Fruit fly (Drosophila melanogaster) S2 (cell line): ENCODE results near the gene CG8202.

ENCODE experiments used
- CG8478 ChIP-seq: fragments of >200 bp; optimal IDR thresholded peaks from 2 replicates; lab custom pipeline; 2018
- CTCF ChIP-seq, 2 experiments: fragments of >200 bp; optimal IDR thresholded peaks; 2 replicates each; lab custom pipeline; 2018

The CG8202 gene

DNA sequence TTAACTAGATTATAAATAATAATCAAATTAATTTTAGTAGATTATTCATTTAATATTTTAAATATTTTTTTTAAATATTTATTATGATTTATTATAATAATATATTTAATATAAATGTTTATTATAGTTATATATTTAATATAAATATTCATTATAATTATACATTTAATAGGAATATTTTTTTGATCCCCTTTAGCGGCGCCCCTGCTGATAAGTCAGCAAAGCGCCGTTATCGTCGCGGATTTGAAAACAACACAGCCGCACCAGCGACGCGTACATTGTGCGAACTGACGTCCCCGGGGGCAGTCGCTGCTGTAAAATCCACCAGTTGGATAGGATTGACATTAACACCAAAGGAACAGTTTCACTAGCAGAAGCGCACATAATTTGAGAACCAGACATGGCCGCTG is 19.2 kb upstream of the CG8202 start, which contains the start of gene CG8112:
TSS of gene CG8112 (plus strand) at position 212 of the 410 bp plus-strand sequence.
- TF ChIP-seq CG8478, result no peak
- TF ChIP-seq CTCF (optimal IDR thresholded peaks at IDR 0.05; lab: Kevin White, UChicago), result no peak

DNA sequence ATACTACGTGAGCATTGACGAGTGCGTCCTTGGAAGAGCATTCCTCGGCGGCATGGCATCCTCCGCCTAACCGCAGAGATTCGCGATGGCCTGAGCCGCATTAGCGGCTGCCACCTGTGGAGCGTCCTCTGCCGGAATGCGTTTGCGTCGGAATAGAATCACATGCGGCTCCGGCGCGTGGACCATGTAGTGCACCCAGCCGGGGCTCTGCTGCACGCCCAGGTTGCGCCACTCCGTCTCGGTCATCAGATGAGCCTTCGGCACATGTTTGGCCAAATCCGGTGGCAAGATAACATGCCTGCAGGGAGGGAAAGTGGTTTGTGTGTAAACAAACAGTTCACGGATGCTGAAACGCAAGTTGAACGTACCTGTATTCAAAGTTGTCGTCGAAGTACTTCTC is 16.5 kb upstream of the CG8202 start:
- TF ChIP-seq CG8478, result no peak
- peak in 1 of 2 experiments; percentile 22 for TF ChIP-seq CTCF (optimal IDR thresholded peaks at IDR 0.05; lab: Kevin White, UChicago)

DNA sequence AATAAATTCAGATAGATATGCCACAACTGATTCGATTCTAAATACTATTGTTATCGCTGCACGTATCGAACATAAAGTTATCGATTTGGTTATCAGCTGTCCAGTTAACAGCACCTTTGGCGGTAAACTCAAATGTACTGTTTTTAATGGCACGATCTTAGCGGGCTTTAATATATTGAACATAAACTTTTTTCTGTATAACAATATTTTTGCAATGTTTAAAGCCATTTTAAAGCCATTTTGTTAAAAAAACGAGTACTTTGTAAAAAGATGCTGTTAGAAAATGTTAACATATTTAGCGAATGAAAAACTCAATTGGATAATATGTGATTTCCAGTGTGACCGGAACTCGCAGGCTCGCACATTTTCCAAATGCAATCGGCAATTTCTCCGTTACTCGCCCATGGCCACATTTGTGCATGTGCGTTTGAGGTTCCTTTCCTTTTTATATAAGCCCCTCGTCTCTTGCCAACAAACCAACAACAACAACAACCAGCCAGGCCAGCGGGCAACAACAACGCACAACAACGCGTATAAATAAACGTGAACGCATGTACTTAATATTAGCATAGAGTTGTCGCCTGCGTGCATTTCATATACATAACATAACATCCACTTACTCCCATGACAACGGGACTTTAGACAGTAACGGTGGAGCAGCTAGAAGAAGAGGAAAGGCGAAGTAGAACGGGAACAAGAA is 15.9 kb upstream of the CG8202 start, which contains the start of gene TMEM216:
TSS of gene TMEM216 (plus strand) at position 393 of the 700 bp plus-strand sequence.
- TF ChIP-seq CTCF (optimal IDR thresholded peaks at IDR 0.05; lab: Kevin White, UChicago) (peak in 1 of 2 experiments; percentile 19), CG8478 (no peak)

DNA sequence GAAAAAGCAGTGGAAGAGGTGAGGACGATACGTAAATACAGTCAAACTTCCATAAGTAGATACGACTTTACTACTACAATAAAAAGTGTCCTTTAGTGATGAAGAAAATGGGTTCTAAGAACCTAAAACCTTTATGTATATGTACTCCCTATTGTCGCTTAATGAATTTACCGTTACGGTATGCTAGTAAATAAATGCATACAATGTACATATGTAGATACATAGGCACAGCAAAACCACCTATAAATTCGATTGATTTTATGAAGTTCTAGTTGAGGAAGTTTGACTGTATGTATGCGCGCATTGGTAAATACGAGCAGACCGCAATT is 15.4 kb upstream of the CG8202 start:
- TF ChIP-seq CTCF (optimal IDR thresholded peaks at IDR 0.05; lab: Kevin White, UChicago) (no peak), CG8478 (no peak)

DNA sequence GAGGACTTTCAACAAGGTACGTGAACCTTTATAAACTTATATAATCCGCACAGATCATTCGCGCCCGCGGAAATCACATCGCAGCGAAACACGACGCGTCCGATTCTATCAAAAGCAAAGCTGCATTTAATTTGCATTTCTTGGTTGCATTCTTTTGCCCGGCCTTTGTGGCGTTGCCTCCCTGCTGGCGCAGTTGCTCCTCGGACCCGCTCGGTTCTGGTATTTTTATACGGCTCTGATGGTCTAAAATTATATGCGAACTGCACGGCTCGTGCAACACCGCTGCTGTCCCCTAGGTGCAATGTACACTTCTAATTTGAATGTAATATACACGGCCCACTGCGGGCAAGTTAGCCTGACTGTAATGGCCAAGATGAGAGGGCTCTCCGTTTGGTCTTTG is 13.5 kb upstream of the CG8202 start, which contains the start of gene Cks85A:
TSS of gene Cks85A (minus strand) at position 101 of the 400 bp plus-strand sequence.
- no peak for TF ChIP-seq CG8478
- no peak for TF ChIP-seq CTCF (optimal IDR thresholded peaks at IDR 0.05; lab: Kevin White, UChicago)

DNA sequence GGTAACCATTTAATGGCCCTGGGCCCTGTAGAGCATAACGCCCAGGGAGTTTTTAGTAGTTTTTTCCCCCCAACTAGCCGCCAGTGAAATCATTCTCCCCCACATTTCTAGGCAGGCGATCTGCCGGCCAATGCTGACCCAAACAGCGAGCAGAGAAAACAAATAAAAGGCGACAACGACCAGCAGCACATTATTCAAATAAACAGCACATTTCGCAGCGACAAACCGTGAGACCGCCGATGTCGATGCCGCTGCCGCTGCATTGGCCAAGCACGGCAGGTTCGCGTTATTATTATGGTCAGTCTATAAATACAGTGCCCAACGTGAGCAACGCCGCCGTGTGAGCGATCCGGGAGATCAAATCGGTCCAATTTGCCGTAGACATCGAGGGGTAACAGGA is 13.0 kb upstream of the CG8202 start, which contains the start of gene CG11760:
TSS of gene CG11760 (plus strand) at position 301 of the 400 bp plus-strand sequence.
- TF ChIP-seq CG8478 (no peak), CTCF (optimal IDR thresholded peaks at IDR 0.05; lab: Kevin White, UChicago) (no peak)

DNA sequence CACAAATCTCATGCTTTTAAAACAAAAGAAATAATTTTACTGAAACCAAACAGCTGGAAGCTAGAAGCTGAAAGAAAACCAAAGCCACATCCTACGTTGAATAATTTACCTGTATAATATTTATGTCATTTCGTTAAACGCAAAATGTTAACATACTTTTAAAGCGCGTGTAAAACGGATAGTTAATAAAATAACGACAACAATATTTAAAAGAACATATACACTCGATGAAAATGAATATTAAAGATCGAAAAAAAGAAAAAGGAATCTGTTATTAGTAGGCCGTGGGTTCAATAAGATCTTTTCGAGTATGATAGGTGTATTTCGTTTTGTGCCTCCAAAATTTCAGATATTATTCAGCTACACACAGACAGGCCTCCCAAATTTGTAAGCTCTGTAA is 10.8 kb upstream of the CG8202 start, which contains the start of gene CG8136:
TSS of gene CG8136 (plus strand) at position 301 of the 400 bp plus-strand sequence.
- TF ChIP-seq CTCF (optimal IDR thresholded peaks at IDR 0.05; lab: Kevin White, UChicago) (no peak), CG8478 (no peak)

DNA sequence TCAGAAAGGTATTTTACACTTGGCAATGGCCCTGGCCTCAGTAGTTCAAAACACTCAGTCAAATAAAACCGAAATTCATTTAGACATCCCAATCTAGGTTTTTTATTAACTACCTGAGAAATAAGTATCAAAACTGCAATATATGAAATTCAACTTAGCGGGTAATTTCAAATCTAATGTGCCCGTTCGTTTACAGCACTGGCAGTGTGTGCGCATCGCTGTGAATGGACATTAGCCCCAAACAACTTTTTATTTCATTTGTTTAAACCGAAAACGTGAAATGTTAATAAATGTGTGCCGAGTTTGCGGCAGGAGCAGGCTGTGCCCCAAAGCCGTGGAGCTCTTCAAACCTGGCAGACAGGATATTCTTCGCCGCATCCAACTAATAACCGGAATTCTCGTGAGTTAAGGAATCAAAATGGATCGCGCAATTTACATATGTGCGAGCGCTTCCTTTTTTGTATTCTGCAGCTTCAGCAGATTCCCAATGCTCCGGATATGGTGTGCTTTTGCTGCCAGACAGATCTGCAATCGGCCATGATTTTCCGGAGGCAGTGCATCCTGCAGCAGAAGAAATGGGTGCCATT is 8.8 kb upstream of the CG8202 start, which contains the start of gene nom:
TSS of gene nom (plus strand) at position 213 of the 587 bp plus-strand sequence.
- TF ChIP-seq CG8478 (no peak), CTCF (optimal IDR thresholded peaks at IDR 0.05; lab: Kevin White, UChicago) (no peak)

DNA sequence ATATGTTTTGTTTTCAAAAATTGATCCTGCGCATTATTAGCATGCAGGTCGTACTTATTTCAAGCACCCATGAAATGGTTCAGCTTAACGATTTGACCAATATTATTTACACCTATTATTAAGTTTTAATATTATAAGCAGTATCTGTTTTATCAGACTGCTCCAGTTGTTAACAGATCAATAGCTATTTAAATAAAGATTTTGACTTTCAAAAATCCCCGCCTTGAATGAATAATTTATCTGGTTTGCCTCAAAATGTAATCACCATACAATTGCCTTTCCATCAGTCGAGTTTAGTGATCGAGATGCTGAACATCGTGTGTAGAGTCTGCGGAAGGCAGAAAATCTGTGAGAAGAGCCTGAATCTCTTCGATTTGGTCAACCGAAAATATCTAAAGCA is 6.7 kb upstream of the CG8202 start, which contains the start of gene ouib:
TSS of gene ouib (plus strand) at position 301 of the 400 bp plus-strand sequence.
- no peak for TF ChIP-seq CTCF (optimal IDR thresholded peaks at IDR 0.05; lab: Kevin White, UChicago)
- TF ChIP-seq CG8478, result no peak

DNA sequence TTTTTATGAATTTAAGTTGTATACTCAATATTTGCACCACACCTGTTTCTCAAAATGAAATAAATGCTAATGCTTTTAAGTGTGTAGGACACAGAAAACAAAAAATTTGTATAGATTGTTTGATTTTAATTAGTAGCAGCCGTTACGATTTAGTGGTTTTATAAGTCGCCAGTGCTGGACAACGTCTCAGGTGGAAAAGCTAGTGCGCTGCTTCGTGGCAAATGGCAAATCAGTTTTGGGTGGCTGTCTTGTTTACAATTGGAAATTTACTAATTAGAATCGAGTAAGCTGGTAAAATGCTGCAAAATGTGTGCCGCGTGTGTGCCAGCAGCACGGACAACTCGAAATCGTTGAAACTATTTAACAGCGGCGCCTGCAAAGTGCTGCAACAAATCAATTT is 5.3 kb upstream of the CG8202 start, which contains the start of gene CG8159:
TSS of gene CG8159 (plus strand) at position 223 of the 400 bp plus-strand sequence.
- TF ChIP-seq CTCF (optimal IDR thresholded peaks at IDR 0.05; lab: Kevin White, UChicago) (no peak), CG8478 (no peak)

DNA sequence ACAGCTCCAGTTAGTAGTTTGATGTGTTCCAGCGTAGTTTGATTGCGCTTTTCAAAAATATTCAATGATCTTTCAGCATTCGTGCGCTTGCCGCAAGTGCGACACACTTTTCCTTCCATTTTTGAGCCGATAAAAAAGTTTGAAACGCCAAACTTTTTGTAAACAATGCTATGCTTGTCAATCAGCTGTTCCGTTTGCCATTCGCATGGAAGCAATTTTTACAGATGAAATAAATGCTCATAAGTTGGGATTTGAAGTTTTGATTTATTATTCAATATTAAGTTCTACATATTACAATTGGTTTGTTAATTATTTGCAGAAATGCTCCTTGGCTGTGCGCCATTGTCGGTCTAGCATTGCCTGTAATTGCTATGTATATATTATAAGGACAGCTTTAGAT is 2.3 kb upstream of the CG8202 start, which contains the start of gene ranshi:
TSS of gene ranshi (minus strand) at position 152 of the 400 bp plus-strand sequence.
- TF ChIP-seq CTCF (optimal IDR thresholded peaks at IDR 0.05; lab: Kevin White, UChicago), result no peak
- TF ChIP-seq CG8478, result no peak

DNA sequence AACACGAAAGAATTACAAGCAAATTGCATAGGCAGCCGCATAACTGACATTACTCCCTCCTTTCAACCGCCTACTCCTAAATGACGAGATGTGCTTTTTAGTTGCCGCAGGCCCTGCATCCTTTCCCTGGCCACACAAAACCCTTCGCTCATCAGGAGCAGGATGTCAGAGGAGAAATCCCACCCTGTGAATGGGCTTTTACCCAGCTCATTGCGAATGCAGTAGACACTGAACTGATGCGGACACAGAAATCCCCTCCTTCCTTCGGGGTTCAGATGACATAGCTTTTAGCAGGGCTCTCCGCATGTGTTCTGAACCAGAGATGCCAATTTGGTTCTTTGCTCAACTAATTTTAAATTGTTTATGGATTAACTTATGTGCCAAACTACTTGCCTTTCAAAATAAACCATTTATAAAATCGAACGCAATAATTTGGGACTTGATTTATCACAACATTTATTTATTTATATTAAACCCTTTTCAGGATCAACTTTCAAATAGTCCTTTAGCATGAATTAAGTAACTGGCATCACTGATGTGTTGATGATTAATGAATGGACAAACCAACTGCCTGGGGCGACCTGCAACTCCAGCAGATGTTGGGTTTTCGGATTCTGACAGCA is 7.4 kb downstream of the CG8202 start:
- TF ChIP-seq CG8478 (no peak), CTCF (optimal IDR thresholded peaks at IDR 0.05; lab: Kevin White, UChicago) (no peak)

DNA sequence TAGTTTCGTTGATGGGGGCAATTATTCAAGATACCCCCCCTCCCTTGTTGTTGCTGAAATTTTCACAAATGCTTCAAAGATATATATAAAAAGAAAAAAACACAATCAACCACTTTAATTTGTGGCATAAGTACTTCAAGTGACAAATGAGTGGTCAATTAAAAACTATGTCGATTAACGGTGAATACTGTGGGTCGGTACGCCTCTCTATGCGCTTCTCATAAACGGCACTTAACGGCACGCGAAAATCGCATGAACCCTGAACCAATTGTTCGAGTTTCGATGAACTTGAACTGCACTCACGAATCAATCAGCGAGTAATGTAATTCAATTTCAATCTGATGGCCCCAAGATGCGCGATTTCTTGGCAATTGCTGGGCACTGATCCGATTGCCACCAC is 8.2 kb downstream of the CG8202 start:
- no peak for TF ChIP-seq CTCF (optimal IDR thresholded peaks at IDR 0.05; lab: Kevin White, UChicago)
- TF ChIP-seq CG8478, result no peak

DNA sequence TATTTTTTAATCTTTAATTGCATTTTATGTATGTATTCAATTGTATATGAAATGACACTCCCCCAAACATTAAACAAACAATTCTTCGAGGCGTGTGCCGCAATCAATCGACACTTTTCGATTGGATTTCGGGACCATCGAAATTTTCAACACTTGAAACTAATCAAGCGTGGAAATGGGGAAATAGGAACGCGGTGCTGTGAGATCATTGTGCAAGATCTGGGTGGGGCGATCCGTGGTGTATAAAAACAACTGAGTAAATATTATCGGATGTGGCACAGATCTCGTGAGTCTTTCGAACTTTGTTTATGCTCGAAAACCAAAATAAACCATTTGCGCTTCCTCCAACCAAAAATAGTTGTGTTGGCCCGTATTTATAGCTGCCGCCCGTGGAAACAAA is 9.4 kb downstream of the CG8202 start:
- no peak for TF ChIP-seq CG8478
- TF ChIP-seq CTCF (optimal IDR thresholded peaks at IDR 0.05; lab: Kevin White, UChicago), result no peak

DNA sequence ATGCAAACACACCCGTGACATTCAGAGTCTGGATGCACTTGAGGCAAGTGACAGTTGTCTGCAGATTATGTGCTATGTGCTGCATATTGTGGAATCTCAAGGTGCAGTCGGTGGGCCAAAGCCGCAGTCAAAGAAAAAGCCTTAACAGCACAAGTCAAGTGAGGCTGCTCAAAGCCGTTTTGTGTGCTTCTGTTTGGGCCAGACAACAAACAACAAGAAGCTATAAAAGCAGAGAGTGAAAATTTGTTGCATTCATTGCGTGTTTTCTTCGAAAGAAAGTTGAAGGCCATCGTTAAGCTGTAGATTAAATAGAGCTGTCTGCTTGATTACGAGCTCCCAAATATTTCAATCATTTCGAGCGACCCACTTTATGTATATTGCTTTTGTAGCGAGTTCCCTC is 10.1 kb downstream of the CG8202 start:
- no peak for TF ChIP-seq CTCF (optimal IDR thresholded peaks at IDR 0.05; lab: Kevin White, UChicago)
- no peak for TF ChIP-seq CG8478

DNA sequence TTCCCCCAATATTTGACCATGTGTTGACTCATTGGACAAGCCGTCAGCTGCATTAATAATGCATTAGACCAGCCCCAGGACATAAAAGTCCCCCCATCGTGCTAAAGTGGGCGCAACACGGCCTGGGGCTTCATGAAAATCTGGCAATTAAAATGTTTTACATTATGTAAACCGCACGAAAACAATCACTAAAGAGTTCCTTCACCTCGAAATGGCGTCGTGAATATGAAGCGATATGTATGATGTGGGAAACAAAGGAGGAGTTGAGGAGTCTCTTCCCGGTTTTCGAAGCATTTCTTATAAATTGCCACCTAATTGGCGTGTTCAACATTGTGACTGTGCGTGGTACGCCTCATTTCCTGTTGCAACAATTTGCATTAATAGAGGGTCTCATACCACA is 10.8 kb downstream of the CG8202 start:
- no peak for TF ChIP-seq CG8478
- TF ChIP-seq CTCF (optimal IDR thresholded peaks at IDR 0.05; lab: Kevin White, UChicago), result no peak
